Worm (Caenorhabditis elegans) whole organism, L1 larva: ENCODE measurements around the gene C53A5.2.

Source experiments
- C04F5.9 ChIP-seq: sonication (generic microtip); optimal IDR thresholded peaks from 2 replicates; lab custom pipeline; 2016; ENCODE audit warnings: missing genetic modification characterization, missing compliant biosample characterization
- jun-1 ChIP-seq: fragments of 150-350 bp; optimal IDR thresholded peaks from 2 replicates; lab custom pipeline; 2014; ENCODE audit warnings: missing biosample characterization, missing genetic modification reagents, missing genetic modification characterization
- lin-13 ChIP-seq: fragments of 150-350 bp; optimal IDR thresholded peaks from 2 replicates; lab custom pipeline; 2014; ENCODE audit warnings: missing biosample characterization, missing genetic modification reagents, missing genetic modification characterization
- nhr-11 ChIP-seq: fragments of 150-350 bp; optimal IDR thresholded peaks from 2 replicates; lab custom pipeline; 2014; ENCODE audit warnings: missing biosample characterization, missing genetic modification characterization
- nhr-76 ChIP-seq: sonication (generic microtip); optimal IDR thresholded peaks from 2 replicates; lab custom pipeline; 2017; ENCODE audit warnings: missing biosample characterization, missing genetic modification characterization
- nhr-77 ChIP-seq: fragments of 150-350 bp; optimal IDR thresholded peaks from 2 replicates; lab custom pipeline; 2014; ENCODE audit warnings: missing biosample characterization, missing genetic modification characterization
- skn-1 ChIP-seq: fragments of 150-350 bp; optimal IDR thresholded peaks from 2 replicates; lab custom pipeline; 2014; ENCODE audit warnings: missing biosample characterization, missing genetic modification characterization
- vab-15 ChIP-seq: sonication (generic microtip); optimal IDR thresholded peaks from 2 replicates; lab custom pipeline; 2017; ENCODE audit warnings: missing genotype, mild to moderate bottlenecking, missing genetic modification characterization, missing compliant biosample characterization

- no peak for TF ChIP-seq nhr-76 (tag; lab: Kevin White, UChicago)
- TF ChIP-seq nhr-11 = no peak
- no peak for TF ChIP-seq nhr-77 (tag; lab: Kevin White, UChicago)
- TF ChIP-seq skn-1 (tag; lab: Kevin White, UChicago) = no peak
- no peak for TF ChIP-seq lin-13 (GFP tag; lab: Kevin White, UChicago)
- no peak for TF ChIP-seq vab-15
- TF ChIP-seq C04F5.9 = no peak
- no peak for TF ChIP-seq jun-1 (tag; lab: Kevin White, UChicago)
Measured at ce11 chrV:14503065-14503464, 19.9 kb downstream of the C53A5.2 start.
